Worm (Caenorhabditis elegans): ENCODE data around the gene Y47D7A.3.

Gene Y47D7A.3

ce11 chrV:4396257-4396656 is 14.5 kb upstream of the Y47D7A.3 start, which contains the start of gene F13A2.3:
TSS of gene F13A2.3 (minus strand) at chrV:4396357.
- no peak for TF ChIP-seq unc-62 (GFP tag; optimal IDR thresholded peaks at IDR 0.05)

ce11 chrV:4398127-4398526 is 12.6 kb upstream of the Y47D7A.3 start:
- no peak for TF ChIP-seq unc-62 (GFP tag; optimal IDR thresholded peaks at IDR 0.05)

ce11 chrV:4398884-4399283 is 11.9 kb upstream of the Y47D7A.3 start:
- TF ChIP-seq unc-62 (GFP tag; optimal IDR thresholded peaks at IDR 0.05) = no peak

- no peak for TF ChIP-seq unc-62 (GFP tag; optimal IDR thresholded peaks at IDR 0.05)
Measured at ce11 chrV:4400118-4400517, 10.6 kb upstream of the Y47D7A.3 start, which contains the start of gene F13A2.4. TSS of gene F13A2.4 (minus strand) at chrV:4400218.

ce11 chrV:4401865-4402264 is 8.9 kb upstream of the Y47D7A.3 start, which contains the start of gene F13A2.5:
TSS of gene F13A2.5 (minus strand) at chrV:4401965.
- TF ChIP-seq unc-62 (GFP tag; optimal IDR thresholded peaks at IDR 0.05) = no peak

- TF ChIP-seq unc-62 (GFP tag; optimal IDR thresholded peaks at IDR 0.05) = no peak
Measured at ce11 chrV:4407519-4407918, 3.2 kb upstream of the Y47D7A.3 start, which contains the start of gene nhr-118. TSS of gene nhr-118 (plus strand) at chrV:4407819.

ce11 chrV:4411714-4412113 is 971 bp downstream of the Y47D7A.3 start, which contains the start of gene Y47D7A.17:
TSS of gene Y47D7A.17 (minus strand) at chrV:4411814.
- no peak for TF ChIP-seq unc-62 (GFP tag; optimal IDR thresholded peaks at IDR 0.05)

ce11 chrV:4414613-4415071 is 3.9 kb downstream of the Y47D7A.3 start, which contains the start of gene grl-5:
TSS of gene grl-5 (minus strand) at chrV:4414663.
- TF ChIP-seq unc-62 (GFP tag; optimal IDR thresholded peaks at IDR 0.05) = no peak

ce11 chrV:4416710-4417109 is 6.0 kb downstream of the Y47D7A.3 start, which contains the start of gene Y47D7A.18:
TSS of gene Y47D7A.18 (minus strand) at chrV:4416810.
- no peak for TF ChIP-seq unc-62 (GFP tag; optimal IDR thresholded peaks at IDR 0.05)

- no peak for TF ChIP-seq unc-62 (GFP tag; optimal IDR thresholded peaks at IDR 0.05)
Measured at ce11 chrV:4418116-4418515, 7.4 kb downstream of the Y47D7A.3 start, which contains the start of gene Y47D7A.6. TSS of gene Y47D7A.6 (minus strand) at chrV:4418216.

- TF ChIP-seq unc-62 (GFP tag; optimal IDR thresholded peaks at IDR 0.05) = no peak
Measured at ce11 chrV:4419767-4420322, 9.1 kb downstream of the Y47D7A.3 start, which contains the start of the genes Y47D7A.7 and Y47D7A.2. TSS of gene Y47D7A.7 (minus strand) at chrV:4419867. TSS of gene Y47D7A.2 (plus strand) at chrV:4420272.

ce11 chrV:4421475-4421874 is 10.7 kb downstream of the Y47D7A.3 start, which contains the start of gene skr-14:
TSS of gene skr-14 (minus strand) at chrV:4421575.
- no peak for TF ChIP-seq unc-62 (GFP tag; optimal IDR thresholded peaks at IDR 0.05)

- TF ChIP-seq unc-62 (GFP tag; optimal IDR thresholded peaks at IDR 0.05) = no peak
Measured at ce11 chrV:4422127-4422526, 11.4 kb downstream of the Y47D7A.3 start, which contains the start of gene skr-7. TSS of gene skr-7 (plus strand) at chrV:4422427.

ce11 chrV:4423087-4423486 is 12.3 kb downstream of the Y47D7A.3 start:
- no peak for TF ChIP-seq unc-62 (GFP tag; optimal IDR thresholded peaks at IDR 0.05)

- TF ChIP-seq unc-62 (GFP tag; optimal IDR thresholded peaks at IDR 0.05) = no peak
Measured at ce11 chrV:4423860-4424401, 13.2 kb downstream of the Y47D7A.3 start, which contains the start of the genes Y47D7A.9 and Y47D7A.19. TSS of gene Y47D7A.9 (minus strand) at chrV:4423960. TSS of gene Y47D7A.19 (plus strand) at chrV:4424351.

- no peak for TF ChIP-seq unc-62 (GFP tag; optimal IDR thresholded peaks at IDR 0.05)
Measured at ce11 chrV:4428202-4428601, 17.5 kb downstream of the Y47D7A.3 start, which contains the start of gene Y47D7A.11. TSS of gene Y47D7A.11 (minus strand) at chrV:4428302.

- TF ChIP-seq unc-62 (GFP tag; optimal IDR thresholded peaks at IDR 0.05) = no peak
Measured at ce11 chrV:4429576-4429975, 18.8 kb downstream of the Y47D7A.3 start, which contains the start of gene Y47D7A.12. TSS of gene Y47D7A.12 (minus strand) at chrV:4429676.
